Worm (Caenorhabditis elegans): Measurements from ENCODE around the gene ceh-63.

DNA sequence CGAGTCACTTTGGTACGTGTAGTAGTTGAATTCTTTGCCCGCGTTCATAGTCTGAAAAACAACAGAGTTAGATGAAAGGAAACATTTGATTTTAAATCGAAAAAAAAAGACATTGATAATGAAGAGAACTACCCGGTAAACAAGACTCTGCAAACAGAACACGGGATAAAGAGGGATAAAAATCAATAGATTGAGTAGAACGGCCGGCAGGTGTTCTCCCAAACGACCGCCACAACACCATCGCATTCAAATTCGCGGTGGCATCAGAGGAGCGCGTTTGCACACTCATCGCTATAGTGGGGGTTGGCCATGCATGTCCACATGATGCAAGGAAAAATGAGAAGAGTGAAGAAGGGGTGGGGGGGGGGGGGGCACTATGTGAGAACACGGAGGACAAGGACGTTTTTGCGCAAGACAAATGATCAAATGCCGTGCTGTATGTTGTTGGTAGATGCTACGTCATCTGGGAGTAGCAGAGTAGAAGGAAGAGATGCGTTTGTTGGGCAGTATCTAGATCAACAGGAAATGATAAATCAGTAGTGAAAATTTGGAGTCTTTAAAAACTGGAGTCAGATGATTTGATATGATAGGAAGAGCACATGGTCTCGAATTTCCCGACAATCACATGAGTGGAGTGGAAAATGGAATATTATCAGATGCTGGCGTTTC is 4.8 kb upstream of the ceh-63 start, which contains the start of gene tag-52:
- TF ChIP-seq ztf-11 (tag; optimal IDR thresholded peaks at IDR 0.05) (no peak), elt-1 (tag; optimal IDR thresholded peaks at IDR 0.05; ENCODE audit: borderline replicate concordance, insufficient read depth) (no peak), mab-5 (tag; optimal IDR thresholded peaks at IDR 0.05) (no peak), lsy-2 (tag; optimal IDR thresholded peaks at IDR 0.05) (no peak), pha-4 (tag; optimal IDR thresholded peaks at IDR 0.05) (no peak), mls-2 (tag; optimal IDR thresholded peaks at IDR 0.05) (peak; percentile 55), nhr-12 (tag; optimal IDR thresholded peaks at IDR 0.05) (no peak), nhr-237 (tag; optimal IDR thresholded peaks at IDR 0.05) (no peak), nhr-76 (tag; optimal IDR thresholded peaks at IDR 0.05) (no peak), unc-39 (tag; optimal IDR thresholded peaks at IDR 0.05) (no peak)

Measured in whole organism, mixed stage, embryonic.